Worm (Caenorhabditis elegans) whole organism, young adult: ENCODE results near the gene C01B9.4.

Experiments used
- F10E7.11 ChIP-seq: sonication (generic microtip); optimal IDR thresholded peaks from 2 replicates; lab custom pipeline; 2017; ENCODE audit warnings: mild to moderate bottlenecking, missing genetic modification characterization, moderate library complexity, missing compliant biosample characterization
- F23B12.7 ChIP-seq: sonication (generic microtip); optimal IDR thresholded peaks from 2 replicates; lab custom pipeline; 2017; ENCODE audit warnings: missing genetic modification characterization, mild to moderate bottlenecking, missing compliant biosample characterization, antibody characterized with exemption, moderate library complexity; ENCODE audit not compliant: insufficient read depth
- F52B5.7 ChIP-seq: sonication (generic microtip); optimal IDR thresholded peaks from 2 replicates; lab custom pipeline; 2016; ENCODE audit warnings: mild to moderate bottlenecking, missing genetic modification characterization, missing compliant biosample characterization
- F55B11.4 ChIP-seq: sonication (generic microtip); optimal IDR thresholded peaks from 2 replicates; lab custom pipeline; 2016; ENCODE audit warnings: missing compliant biosample characterization, missing genetic modification characterization, borderline replicate concordance; ENCODE audit not compliant: insufficient read depth
- F57A8.1 ChIP-seq: fragments of 200-800 bp; sonication (Bioruptor generic); optimal IDR thresholded peaks from 2 replicates; lab custom pipeline; 2018; ENCODE audit warnings: mild to moderate bottlenecking, missing genetic modification characterization, moderate library complexity, missing compliant biosample characterization
- T07F8.4 ChIP-seq: sonication (generic microtip); optimal IDR thresholded peaks from 2 replicates; lab custom pipeline; 2016; ENCODE audit warnings: mild to moderate bottlenecking, missing genetic modification characterization, moderate library complexity, missing compliant biosample characterization
- Y53F4B.3 ChIP-seq: fragments of 200-800 bp; sonication (Bioruptor generic); IDR thresholded peaks from 2 replicates; pipeline ENCODE4 v1.3.6; 2022; ENCODE audit warnings: missing genetic modification reagents, missing genetic modification characterization, missing compliant biosample characterization
- Y56A3A.18 ChIP-seq: fragments of 200-800 bp; sonication (Bioruptor generic); IDR thresholded peaks from 2 replicates; pipeline ENCODE4 v1.3.6; 2022; ENCODE audit warnings: missing genetic modification reagents, missing genetic modification characterization, missing compliant biosample characterization
- ZK185.1 ChIP-seq: sonication (generic microtip); optimal IDR thresholded peaks from 2 replicates; lab custom pipeline; 2016; ENCODE audit warnings: mild to moderate bottlenecking, missing genetic modification characterization, missing compliant biosample characterization; ENCODE audit not compliant: poor library complexity, severe bottlenecking
- akir-1 ChIP-seq: fragments of 200-800 bp; sonication (Bioruptor generic); optimal IDR thresholded peaks from 2 replicates; lab custom pipeline; 2018; ENCODE audit warnings: mild to moderate bottlenecking, missing genetic modification characterization, moderate library complexity, missing compliant biosample characterization
- aptf-2 ChIP-seq: fragments of 200-800 bp; sonication (Bioruptor generic); conservative IDR thresholded peaks from 2 replicates; pipeline ENCODE4 v1.3.6; 2022; ENCODE audit warnings: missing genetic modification reagents, missing genetic modification characterization, missing compliant biosample characterization
- atf-7 ChIP-seq: sonication (generic microtip); optimal IDR thresholded peaks from 2 replicates; lab custom pipeline; 2017; ENCODE audit warnings: mild to moderate bottlenecking, missing genetic modification characterization, missing compliant biosample characterization
- attf-5 ChIP-seq: fragments of 200-800 bp; sonication (Bioruptor generic); optimal IDR thresholded peaks from 2 replicates; lab custom pipeline; 2018; ENCODE audit warnings: mild to moderate bottlenecking, missing genetic modification characterization, missing compliant biosample characterization
- bed-2 ChIP-seq: fragments of 200-800 bp; sonication (Bioruptor generic); IDR thresholded peaks from 2 replicates; pipeline ENCODE4 v1.3.6; 2022; ENCODE audit warnings: missing genetic modification reagents, missing genetic modification characterization, missing compliant biosample characterization
- ccch-3 ChIP-seq: fragments of 200-800 bp; sonication (Bioruptor generic); optimal IDR thresholded peaks from 2 replicates; lab custom pipeline; 2018; ENCODE audit warnings: mild to moderate bottlenecking, missing genetic modification characterization, missing compliant biosample characterization
- cebp-1 ChIP-seq, 2 experiments: fragments of 200-800 bp in 1 of 2; sonication (Bioruptor generic) in 1 of 2; sonication (generic microtip) in 1 of 2; IDR thresholded peaks in 1 of 2; optimal IDR thresholded peaks in 1 of 2; 2 replicates each; pipeline versions ENCODE4 v1.3.6 to Lab custom; 2017 to 2022; ENCODE audit warnings: missing compliant biosample characterization in 2 of 2, missing genetic modification characterization in 2 of 2, mild to moderate bottlenecking in 1 of 2, missing genetic modification reagents in 1 of 2, moderate library complexity in 1 of 2
- ceh-100 ChIP-seq: fragments of 200-800 bp; sonication (Bioruptor generic); IDR thresholded peaks from 2 replicates; pipeline ENCODE4 v1.3.6; 2022; ENCODE audit warnings: missing genetic modification reagents, missing genetic modification characterization, missing compliant biosample characterization
- ceh-27 ChIP-seq: fragments of 200-800 bp; sonication (Bioruptor generic); optimal IDR thresholded peaks from 2 replicates; lab custom pipeline; 2018; ENCODE audit warnings: mild to moderate bottlenecking, missing genetic modification characterization, moderate library complexity, missing compliant biosample characterization
- ceh-40 ChIP-seq: fragments of 200-800 bp; sonication (Bioruptor generic); IDR thresholded peaks from 2 replicates; pipeline ENCODE4 v1.3.6; 2022; ENCODE audit warnings: missing genetic modification characterization, missing compliant biosample characterization
- ceh-58 ChIP-seq: fragments of 200-800 bp; sonication (Bioruptor generic); IDR thresholded peaks from 2 replicates; pipeline ENCODE4 v1.3.6; 2022; ENCODE audit warnings: missing genetic modification characterization, missing compliant biosample characterization
- chd-7 ChIP-seq: sonication (generic microtip); optimal IDR thresholded peaks from 2 replicates; lab custom pipeline; 2016; ENCODE audit warnings: mild to moderate bottlenecking, missing genetic modification characterization, moderate library complexity, missing compliant biosample characterization
- dox-1 ChIP-seq: fragments of 200-800 bp; sonication (Bioruptor generic); IDR thresholded peaks from 2 replicates; pipeline ENCODE4 v1.3.6; 2022; ENCODE audit warnings: missing genetic modification reagents, missing genetic modification characterization, missing compliant biosample characterization
- dpff-1 ChIP-seq: sonication (generic microtip); optimal IDR thresholded peaks from 2 replicates; lab custom pipeline; 2017; ENCODE audit warnings: mild to moderate bottlenecking, missing genetic modification characterization, missing compliant biosample characterization
- dpl-1 ChIP-seq: fragments of 150-350 bp; optimal IDR thresholded peaks from 2 replicates; lab custom pipeline; 2014; ENCODE audit warnings: missing biosample characterization, missing genetic modification reagents, missing genetic modification characterization
- ekl-4 ChIP-seq: fragments of 200-800 bp; sonication (Bioruptor generic); IDR thresholded peaks from 2 replicates; pipeline ENCODE4 v1.3.6; 2022; ENCODE audit warnings: missing genetic modification reagents, missing genetic modification characterization, missing compliant biosample characterization
- ets-4 ChIP-seq: fragments of 200-800 bp; sonication (Bioruptor generic); optimal IDR thresholded peaks from 2 replicates; lab custom pipeline; 2018; ENCODE audit warnings: mild to moderate bottlenecking, missing genetic modification characterization, missing compliant biosample characterization
- hlh-26 ChIP-seq: fragments of 200-800 bp; sonication (Bioruptor generic); conservative IDR thresholded peaks from 2 replicates; pipeline ENCODE4 v1.3.6; 2022; ENCODE audit warnings: missing genetic modification reagents, missing genetic modification characterization, missing compliant biosample characterization
- hmg-20 ChIP-seq: fragments of 200-800 bp; sonication (Bioruptor generic); IDR thresholded peaks from 2 replicates; pipeline ENCODE4 v1.3.6; 2022; ENCODE audit warnings: missing genetic modification reagents, missing genetic modification characterization, missing compliant biosample characterization
- hrde-1 ChIP-seq: sonication (generic microtip); optimal IDR thresholded peaks from 2 replicates; lab custom pipeline; 2016; ENCODE audit warnings: missing genetic modification characterization, mild to moderate bottlenecking, missing compliant biosample characterization, moderate library complexity, missing genotype, missing genetic modification reagents, borderline replicate concordance
- hsf-1 ChIP-seq: fragments of 200-800 bp; sonication (Bioruptor generic); IDR thresholded peaks from 2 replicates; pipeline ENCODE4 v1.3.6; 2022; ENCODE audit warnings: missing genetic modification reagents, missing genetic modification characterization, missing compliant biosample characterization
- let-526 ChIP-seq: fragments of 200-800 bp; sonication (Bioruptor generic); IDR thresholded peaks from 2 replicates; pipeline ENCODE4 v1.3.6; 2022; ENCODE audit warnings: missing genetic modification reagents, missing genetic modification characterization, missing compliant biosample characterization
- let-607 ChIP-seq, 2 experiments: fragments of 200-800 bp in 1 of 2; sonication (Bioruptor generic) in 1 of 2; sonication (generic microtip) in 1 of 2; optimal IDR thresholded peaks; 2 replicates each; lab custom pipeline; 2016 to 2018; ENCODE audit warnings: mild to moderate bottlenecking in 2 of 2, missing compliant biosample characterization in 2 of 2, missing genetic modification characterization in 2 of 2, moderate library complexity in 2 of 2, missing genotype in 1 of 2
- lin-54 ChIP-seq: fragments of 200-800 bp; sonication (Bioruptor generic); optimal IDR thresholded peaks from 2 replicates; lab custom pipeline; 2018; ENCODE audit warnings: mild to moderate bottlenecking, missing genetic modification characterization, missing compliant biosample characterization
- lir-1 ChIP-seq: fragments of 200-800 bp; sonication (Bioruptor generic); conservative IDR thresholded peaks from 2 replicates; pipeline ENCODE4 v1.3.6; 2022; ENCODE audit warnings: missing genetic modification reagents, missing genetic modification characterization, missing compliant biosample characterization
- lsl-1 ChIP-seq: fragments of 200-800 bp; sonication (Bioruptor generic); optimal IDR thresholded peaks from 2 replicates; lab custom pipeline; 2018; ENCODE audit warnings: mild to moderate bottlenecking, missing genetic modification characterization, moderate library complexity, missing compliant biosample characterization
- madf-3 ChIP-seq: fragments of 200-800 bp; sonication (Bioruptor generic); IDR thresholded peaks from 2 replicates; pipeline ENCODE4 v1.3.6; 2022; ENCODE audit warnings: missing genetic modification reagents, missing genetic modification characterization, missing compliant biosample characterization
- madf-8 ChIP-seq: fragments of 200-800 bp; sonication (Bioruptor generic); conservative IDR thresholded peaks from 2 replicates; pipeline ENCODE4 v1.3.6; 2022; ENCODE audit warnings: missing genetic modification reagents, missing genetic modification characterization, missing compliant biosample characterization
- nhr-27 ChIP-seq: fragments of 200-800 bp; sonication (Bioruptor generic); optimal IDR thresholded peaks from 2 replicates; lab custom pipeline; 2018; ENCODE audit warnings: mild to moderate bottlenecking, missing genetic modification characterization, moderate library complexity, missing compliant biosample characterization
- pbrm-1 ChIP-seq: fragments of 200-800 bp; sonication (Bioruptor generic); IDR thresholded peaks from 2 replicates; pipeline ENCODE4 v1.3.6; 2022; ENCODE audit warnings: missing genetic modification reagents, missing genetic modification characterization, missing compliant biosample characterization
- rcor-1 ChIP-seq: fragments of 200-800 bp; sonication (Bioruptor generic); IDR thresholded peaks from 2 replicates; pipeline ENCODE4 v1.3.6; 2022; ENCODE audit warnings: missing genetic modification reagents, missing genetic modification characterization, missing compliant biosample characterization
- snpc-1.3 ChIP-seq: sonication (generic microtip); optimal IDR thresholded peaks from 2 replicates; lab custom pipeline; 2017; ENCODE audit warnings: missing genetic modification characterization, mild to moderate bottlenecking, missing compliant biosample characterization, antibody characterized with exemption, moderate library complexity, missing genotype, missing genetic modification reagents; ENCODE audit not compliant: insufficient read depth
- tbx-9 ChIP-seq: sonication (generic microtip); optimal IDR thresholded peaks from 2 replicates; lab custom pipeline; 2016; ENCODE audit warnings: borderline replicate concordance, missing genetic modification characterization, inconsistent platforms, missing compliant biosample characterization
- xnd-1 ChIP-seq: sonication (generic microtip); optimal IDR thresholded peaks from 2 replicates; lab custom pipeline; 2016; ENCODE audit warnings: missing genotype, missing genetic modification reagents, missing genetic modification characterization, missing compliant biosample characterization
- zim-3 ChIP-seq: sonication (generic microtip); optimal IDR thresholded peaks from 2 replicates; lab custom pipeline; 2017; ENCODE audit warnings: mild to moderate bottlenecking, missing genetic modification characterization, moderate library complexity, missing compliant biosample characterization
- ztf-22 ChIP-seq: fragments of 200-800 bp; sonication (Bioruptor generic); optimal IDR thresholded peaks from 2 replicates; lab custom pipeline; 2018; ENCODE audit warnings: mild to moderate bottlenecking, missing genetic modification characterization, moderate library complexity, missing compliant biosample characterization
- ztf-26 ChIP-seq: sonication (generic microtip); optimal IDR thresholded peaks from 2 replicates; lab custom pipeline; 2017; ENCODE audit warnings: missing genetic modification characterization, missing compliant biosample characterization
- ztf-3 ChIP-seq: fragments of 200-800 bp; sonication (Bioruptor generic); optimal IDR thresholded peaks from 2 replicates; lab custom pipeline; 2018; ENCODE audit warnings: mild to moderate bottlenecking, missing genetic modification characterization, missing compliant biosample characterization

Gene C01B9.4

ce11 chrII:13722763-13723162 lies 61.0 kb downstream of the C01B9.4 start, which contains the start of gene Y54G9A.5 (continued):
- no peak for TF ChIP-seq ceh-58 (GFP tag; lab: Robert Waterston, UW)
- TF ChIP-seq ceh-40 (GFP tag; lab: Robert Waterston, UW): no peak
- TF ChIP-seq madf-3 (GFP tag; lab: Robert Waterston, UW): peak; percentile 53; the same call in 1 of the 2 replicates
- peak; percentile 77 for TF ChIP-seq lin-54 (GFP tag; lab: Kevin White, UChicago)
- peak; percentile 43 for TF ChIP-seq F23B12.7 (tag; lab: Kevin White, UChicago)
- peak; percentile 71; the same call in 1 of the 2 replicates for TF ChIP-seq aptf-2 (GFP tag; lab: Robert Waterston, UW)
- TF ChIP-seq Y56A3A.18 (GFP tag; lab: Robert Waterston, UW): no peak
- TF ChIP-seq F55B11.4 (tag; lab: Kevin White, UChicago): no peak
- no peak for TF ChIP-seq atf-7 (tag; lab: Kevin White, UChicago)
- TF ChIP-seq ceh-100 (GFP tag; lab: Robert Waterston, UW): peak; percentile 96
- TF ChIP-seq dpl-1 (GFP tag; lab: Kevin White, UChicago): peak; percentile 66
- TF ChIP-seq akir-1 (GFP tag; lab: Kevin White, UChicago): no peak
- no peak for TF ChIP-seq ztf-3 (GFP tag; lab: Kevin White, UChicago)
- no peak for TF ChIP-seq let-526 (GFP tag; lab: Robert Waterston, UW)
- no peak for TF ChIP-seq ztf-22 (GFP tag; lab: Kevin White, UChicago)
- no peak for TF ChIP-seq ceh-27 (GFP tag; lab: Kevin White, UChicago)
- TF ChIP-seq T07F8.4 (tag; lab: Kevin White, UChicago): no peak
- no peak for TF ChIP-seq cebp-1 (GFP tag; IDR thresholded peaks at IDR 0.05; lab: Robert Waterston, UW)
- TF ChIP-seq cebp-1 (tag; optimal IDR thresholded peaks at IDR 0.05; lab: Kevin White, UChicago): peak; percentile 8
- TF ChIP-seq hsf-1 (GFP tag; lab: Robert Waterston, UW): no peak
- TF ChIP-seq ekl-4: no peak
- TF ChIP-seq hlh-26 (GFP tag; lab: Robert Waterston, UW): no peak
- TF ChIP-seq lsl-1 (GFP tag; lab: Kevin White, UChicago): peak; percentile 75
- TF ChIP-seq rcor-1 (GFP tag; lab: Robert Waterston, UW): no peak
- TF ChIP-seq lir-1: no peak
- peak; percentile 63 for TF ChIP-seq madf-8
- no peak for TF ChIP-seq chd-7
- TF ChIP-seq F10E7.11 (tag; lab: Kevin White, UChicago): no peak
- no peak for TF ChIP-seq snpc-1.3 (tag; lab: Kevin White, UChicago)
- no peak for TF ChIP-seq ccch-3 (GFP tag; lab: Kevin White, UChicago)
- no peak for TF ChIP-seq tbx-9 (tag; lab: Kevin White, UChicago)
- TF ChIP-seq nhr-27 (tag; lab: Kevin White, UChicago): no peak
- no peak for TF ChIP-seq attf-5 (GFP tag; lab: Kevin White, UChicago)
- TF ChIP-seq ZK185.1 (tag; lab: Kevin White, UChicago): no peak
- TF ChIP-seq dox-1 (GFP tag; lab: Robert Waterston, UW): peak; percentile 78
- no peak for TF ChIP-seq Y53F4B.3 (GFP tag; lab: Robert Waterston, UW)
- TF ChIP-seq dpff-1: no peak
- TF ChIP-seq hmg-20: no peak
- TF ChIP-seq hrde-1 (tag; lab: Kevin White, UChicago): no peak
- TF ChIP-seq ets-4 (GFP tag; lab: Kevin White, UChicago): no peak
- TF ChIP-seq F57A8.1 (GFP tag; lab: Kevin White, UChicago): no peak
- no peak for TF ChIP-seq zim-3 (tag; lab: Kevin White, UChicago)
- TF ChIP-seq xnd-1 (tag; lab: Kevin White, UChicago): peak; percentile 6
- peak; percentile 34; the same call in 1 of the 2 replicates for TF ChIP-seq bed-2 (GFP tag; lab: Robert Waterston, UW)
- no peak for TF ChIP-seq ztf-26 (tag; lab: Kevin White, UChicago)
- TF ChIP-seq pbrm-1 (GFP tag; lab: Robert Waterston, UW): no peak
- TF ChIP-seq let-607 (tag; optimal IDR thresholded peaks at IDR 0.05; lab: Kevin White, UChicago): no peak
- no peak for TF ChIP-seq F52B5.7 (tag; lab: Kevin White, UChicago)
